Worm (Caenorhabditis elegans) whole organism, L4/young adult: Measurements from ENCODE around the gene ifc-2.

Experiments used
- dao-5 ChIP-seq: sonication (generic microtip); optimal IDR thresholded peaks from 2 replicates; lab custom pipeline; 2016; ENCODE audit warnings: missing genotype, missing genetic modification characterization, moderate library complexity, missing compliant biosample characterization
- him-1 ChIP-seq: sonication (generic microtip); optimal IDR thresholded peaks from 2 replicates; lab custom pipeline; 2016; ENCODE audit warnings: missing genotype, missing genetic modification reagents, missing genetic modification characterization, missing compliant biosample characterization

DNA sequence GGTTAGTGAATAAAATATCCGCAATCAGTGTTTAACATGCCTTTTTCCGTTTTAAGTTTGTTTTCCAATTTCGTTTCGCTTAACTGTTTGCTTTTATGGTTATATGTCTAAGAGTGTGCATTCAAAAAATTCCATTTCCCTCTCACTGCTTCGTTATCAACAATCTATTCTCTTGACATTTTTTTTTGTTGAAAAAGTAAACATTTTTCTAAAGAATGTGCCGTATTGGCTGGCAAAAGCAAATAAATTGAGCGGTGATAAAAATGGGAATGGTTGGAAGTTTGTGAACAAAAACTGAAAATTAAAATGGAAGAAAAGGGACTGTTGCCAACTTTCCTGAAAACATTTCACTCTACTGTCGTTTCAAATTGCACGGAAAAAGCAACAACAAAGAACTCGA, 3.1 kb downstream of the ifc-2 start:
- no peak for TF ChIP-seq him-1 (tag; lab: Kevin White, UChicago)
- no peak for TF ChIP-seq dao-5 (tag; lab: Kevin White, UChicago)
